Fruit fly (Drosophila melanogaster): ENCODE results near the gene CG4186.
A peak's percentile ranks its signal among the peaks of the same experiment; 100 is the strongest.

Gene CG4186

dm6 chr3L:20771001-20771890 is 1.9 kb downstream of the CG4186 start, which contains the start of the genes CG4042 and Pitslre (continued):
- no peak for TF ChIP-seq Mes4 (GFP tag; optimal IDR thresholded peaks at IDR 0.05)
- no peak for TF ChIP-seq gce (GFP tag; IDR thresholded peaks at IDR 0.05)
- TF ChIP-seq CG17328 (GFP tag; IDR thresholded peaks at IDR 0.05) = no peak
- TF ChIP-seq chn (GFP tag; optimal IDR thresholded peaks at IDR 0.05) = peak; percentile 29
- no peak for TF ChIP-seq CG14667 (GFP tag; IDR thresholded peaks at IDR 0.05)
- TF ChIP-seq CG4617 (GFP tag; optimal IDR thresholded peaks at IDR 0.05; ENCODE audit: borderline replicate concordance) = peak; percentile 56
- no peak for TF ChIP-seq CG7928 (GFP tag; optimal IDR thresholded peaks at IDR 0.05)
- TF ChIP-seq HLH4C (GFP tag; IDR thresholded peaks at IDR 0.05; ENCODE audit: partially characterized antibody) = peak; percentile 57; the same call in 2 of the 3 replicates
- TF ChIP-seq D (optimal IDR thresholded peaks at IDR 0.05) = no peak
- peak; percentile 28 for TF ChIP-seq D (GFP tag; optimal IDR thresholded peaks at IDR 0.05)
- TF ChIP-seq CG10267 (tag; optimal IDR thresholded peaks at IDR 0.05) = peak; percentile 31
- no peak for TF ChIP-seq ham (GFP tag; IDR thresholded peaks at IDR 0.05)
- peak; percentile 40 for TF ChIP-seq bcd (GFP tag; optimal IDR thresholded peaks at IDR 0.05)
- TF ChIP-seq CG6765 (GFP tag; optimal IDR thresholded peaks at IDR 0.05) = no peak
- no peak for TF ChIP-seq CG1792 (GFP tag; optimal IDR thresholded peaks at IDR 0.05)
- no peak for TF ChIP-seq CG5953 (GFP tag; IDR thresholded peaks at IDR 0.05)
- TF ChIP-seq MTF-1 (GFP tag; optimal IDR thresholded peaks at IDR 0.05; ENCODE audit: borderline replicate concordance) = no peak
- peak; percentile 6 for TF ChIP-seq stwl (tag; optimal IDR thresholded peaks at IDR 0.05)
- no peak for TF ChIP-seq HLHmδ (GFP tag; optimal IDR thresholded peaks at IDR 0.05)
- TF ChIP-seq ranshi (GFP tag; IDR thresholded peaks at IDR 0.05) = no peak
- TF ChIP-seq slbo (GFP tag; IDR thresholded peaks at IDR 0.05) = peak; percentile 44
- TF ChIP-seq Fer1 (GFP tag; optimal IDR thresholded peaks at IDR 0.05) = peak; percentile 47
- peak; percentile 26 for TF ChIP-seq CG3995 (GFP tag; optimal IDR thresholded peaks at IDR 0.05)
- peak; percentile 65 for TF ChIP-seq CG4424 (GFP tag; optimal IDR thresholded peaks at IDR 0.05)
- TF ChIP-seq CG6272 (GFP tag; IDR thresholded peaks at IDR 0.05) = no peak; the same call in 1 of the 2 replicates
- TF ChIP-seq CG15011 (GFP tag; optimal IDR thresholded peaks at IDR 0.05) = no peak
- no peak for TF ChIP-seq tll (GFP tag; optimal IDR thresholded peaks at IDR 0.05)
- TF ChIP-seq CG11695 (GFP tag; IDR thresholded peaks at IDR 0.05) = peak; percentile 49; the same call in 1 of the 3 replicates
- TF ChIP-seq br (optimal IDR thresholded peaks at IDR 0.05) = no peak
- no peak for TF ChIP-seq Spps (tag; optimal IDR thresholded peaks at IDR 0.05)
- no peak for TF ChIP-seq Mad (GFP tag; optimal IDR thresholded peaks at IDR 0.05)
- TF ChIP-seq Asciz (GFP tag; optimal IDR thresholded peaks at IDR 0.05) = peak; percentile 22
- peak; percentile 10 for TF ChIP-seq CG5180 (GFP tag; optimal IDR thresholded peaks at IDR 0.05)
- TF ChIP-seq CG11504 (tag; optimal IDR thresholded peaks at IDR 0.05) = peak; percentile 41
- TF ChIP-seq CG3726 (GFP tag; IDR thresholded peaks at IDR 0.05) = no peak
- no peak for TF ChIP-seq CG15073 (GFP tag; optimal IDR thresholded peaks at IDR 0.05)
- TF ChIP-seq Dek (tag; optimal IDR thresholded peaks at IDR 0.05) = peak; percentile 36
- no peak for TF ChIP-seq bigmax (GFP tag; optimal IDR thresholded peaks at IDR 0.05)
- peak; percentile 64 for TF ChIP-seq MBD-R2 (GFP tag; IDR thresholded peaks at IDR 0.05)
- TF ChIP-seq gsb-n (tag; optimal IDR thresholded peaks at IDR 0.05) = no peak
- TF ChIP-seq oc (tag; optimal IDR thresholded peaks at IDR 0.05) = no peak
- peak; percentile 83 for TF ChIP-seq Ets65A (GFP tag)
- no peak for TF ChIP-seq Hr39 (optimal IDR thresholded peaks at IDR 0.05)
- no peak for TF ChIP-seq ro (GFP tag; IDR thresholded peaks at IDR 0.05)
- no peak; the same call in 2 of the 3 replicates for TF ChIP-seq zen2 (GFP tag; IDR thresholded peaks at IDR 0.05; ENCODE audit: partially characterized antibody)
- TF ChIP-seq CG10979 (tag; optimal IDR thresholded peaks at IDR 0.05) = peak; percentile 10
- TF ChIP-seq CG10431 (GFP tag; optimal IDR thresholded peaks at IDR 0.05) = peak; percentile 7
- TF ChIP-seq H15 (GFP tag; IDR thresholded peaks at IDR 0.05) = no peak
- TF ChIP-seq luna (GFP tag; optimal IDR thresholded peaks at IDR 0.05) = no peak
- no peak for TF ChIP-seq sqz (GFP tag; optimal IDR thresholded peaks at IDR 0.05)
